Worm (Caenorhabditis elegans): ENCODE data around the gene grl-21.

Gene grl-21

ce11 chrIV:10701866-10702458 is 35.3 kb upstream of the grl-21 start:
- no peak for TF ChIP-seq hmbx-1 (tag; optimal IDR thresholded peaks at IDR 0.05)
- TF ChIP-seq B0310.2 (tag; optimal IDR thresholded peaks at IDR 0.05): no peak
- TF ChIP-seq pes-1 (GFP tag; IDR thresholded peaks at IDR 0.05): no peak
- TF ChIP-seq aly-1 (tag; optimal IDR thresholded peaks at IDR 0.05): no peak
- no peak for TF ChIP-seq tra-4 (tag; optimal IDR thresholded peaks at IDR 0.05)
- TF ChIP-seq scrt-1 (GFP tag; IDR thresholded peaks at IDR 0.05): no peak
- no peak for TF ChIP-seq hmg-4 (GFP tag; optimal IDR thresholded peaks at IDR 0.05)
- TF ChIP-seq tbx-37 (GFP tag; conservative IDR thresholded peaks at IDR 0.05): no peak

- no peak for TF ChIP-seq hnd-1 (tag; optimal IDR thresholded peaks at IDR 0.05)
- no peak for TF ChIP-seq ceh-13 (GFP tag; optimal IDR thresholded peaks at IDR 0.05)
- no peak for TF ChIP-seq ama-1 (optimal IDR thresholded peaks at IDR 0.05)
- no peak for TF ChIP-seq pes-1 (GFP tag; IDR thresholded peaks at IDR 0.05)
- TF ChIP-seq tbx-37 (GFP tag; conservative IDR thresholded peaks at IDR 0.05): no peak
- TF ChIP-seq tbx-11 (GFP tag; IDR thresholded peaks at IDR 0.05): no peak
- TF ChIP-seq B0310.2 (tag; optimal IDR thresholded peaks at IDR 0.05): no peak
- no peak for TF ChIP-seq ceh-36 (tag; optimal IDR thresholded peaks at IDR 0.05)
- no peak for TF ChIP-seq aly-1 (tag; optimal IDR thresholded peaks at IDR 0.05)
- no peak for TF ChIP-seq ets-7 (tag; optimal IDR thresholded peaks at IDR 0.05)
Observed at ce11 chrIV:10705176-10705575, 32.1 kb upstream of the grl-21 start, which contains the start of gene R102.10. Gene R102.10 (plus strand): TSS chrIV:10705476.

ce11 chrIV:10706090-10706489 is 31.2 kb upstream of the grl-21 start, which contains the start of gene R102.6:
Gene R102.6 (minus strand): TSS chrIV:10706190.
- TF ChIP-seq scrt-1 (GFP tag; IDR thresholded peaks at IDR 0.05) (no peak), flt-1 (GFP tag; IDR thresholded peaks at IDR 0.05) (no peak), F13C5.2 (tag; optimal IDR thresholded peaks at IDR 0.05) (no peak), ceh-36 (tag; optimal IDR thresholded peaks at IDR 0.05) (no peak), hmbx-1 (tag; optimal IDR thresholded peaks at IDR 0.05) (no peak), ceh-13 (GFP tag; optimal IDR thresholded peaks at IDR 0.05) (no peak), pes-1 (GFP tag; IDR thresholded peaks at IDR 0.05) (no peak), B0310.2 (tag; optimal IDR thresholded peaks at IDR 0.05) (no peak), ets-7 (tag; optimal IDR thresholded peaks at IDR 0.05) (no peak), hnd-1 (tag; optimal IDR thresholded peaks at IDR 0.05) (no peak)

- TF ChIP-seq B0310.2 (tag; optimal IDR thresholded peaks at IDR 0.05) (no peak), hmbx-1 (tag; optimal IDR thresholded peaks at IDR 0.05) (no peak), ceh-36 (tag; optimal IDR thresholded peaks at IDR 0.05) (no peak), aly-1 (tag; optimal IDR thresholded peaks at IDR 0.05) (no peak), F13C5.2 (tag; optimal IDR thresholded peaks at IDR 0.05) (no peak), hnd-1 (tag; optimal IDR thresholded peaks at IDR 0.05) (no peak), scrt-1 (GFP tag; IDR thresholded peaks at IDR 0.05) (no peak), pes-1 (GFP tag; IDR thresholded peaks at IDR 0.05) (no peak), flt-1 (GFP tag; IDR thresholded peaks at IDR 0.05) (no peak), sea-1 (GFP tag; conservative IDR thresholded peaks at IDR 0.05) (no peak), tbx-37 (GFP tag; conservative IDR thresholded peaks at IDR 0.05) (no peak), tra-4 (tag; optimal IDR thresholded peaks at IDR 0.05) (no peak), tbx-11 (GFP tag; IDR thresholded peaks at IDR 0.05) (no peak), hmg-4 (GFP tag; optimal IDR thresholded peaks at IDR 0.05) (no peak), ama-1 (optimal IDR thresholded peaks at IDR 0.05) (no peak), ceh-13 (GFP tag; optimal IDR thresholded peaks at IDR 0.05) (no peak), ets-7 (tag; optimal IDR thresholded peaks at IDR 0.05) (no peak)
Observed at ce11 chrIV:10711729-10712128, 25.5 kb upstream of the grl-21 start, which contains the start of gene glb-21. Gene glb-21 (minus strand): TSS chrIV:10711794.

ce11 chrIV:10714594-10714993 is 22.7 kb upstream of the grl-21 start:
- TF ChIP-seq flt-1 (GFP tag; IDR thresholded peaks at IDR 0.05) (no peak), tbx-11 (GFP tag; IDR thresholded peaks at IDR 0.05) (no peak), hmg-4 (GFP tag; optimal IDR thresholded peaks at IDR 0.05) (no peak), aly-1 (tag; optimal IDR thresholded peaks at IDR 0.05) (no peak), scrt-1 (GFP tag; IDR thresholded peaks at IDR 0.05) (no peak), ceh-13 (GFP tag; optimal IDR thresholded peaks at IDR 0.05) (no peak), tbx-37 (GFP tag; conservative IDR thresholded peaks at IDR 0.05) (no peak), sea-1 (GFP tag; conservative IDR thresholded peaks at IDR 0.05) (no peak), ets-7 (tag; optimal IDR thresholded peaks at IDR 0.05) (no peak), tra-4 (tag; optimal IDR thresholded peaks at IDR 0.05) (no peak), pes-1 (GFP tag; IDR thresholded peaks at IDR 0.05) (no peak), hmbx-1 (tag; optimal IDR thresholded peaks at IDR 0.05) (no peak), B0310.2 (tag; optimal IDR thresholded peaks at IDR 0.05) (no peak), ceh-36 (tag; optimal IDR thresholded peaks at IDR 0.05) (no peak), hnd-1 (tag; optimal IDR thresholded peaks at IDR 0.05) (no peak), ama-1 (optimal IDR thresholded peaks at IDR 0.05) (no peak)

ce11 chrIV:10716348-10716747 is 20.9 kb upstream of the grl-21 start, which contains the start of gene ncx-3:
Gene ncx-3 (plus strand): TSS chrIV:10716648.
- no peak for TF ChIP-seq tbx-11 (GFP tag; IDR thresholded peaks at IDR 0.05)
- TF ChIP-seq tbx-37 (GFP tag; conservative IDR thresholded peaks at IDR 0.05): no peak
- no peak for TF ChIP-seq hmbx-1 (tag; optimal IDR thresholded peaks at IDR 0.05)
- TF ChIP-seq sea-1 (GFP tag; conservative IDR thresholded peaks at IDR 0.05): no peak
- no peak for TF ChIP-seq ceh-13 (GFP tag; optimal IDR thresholded peaks at IDR 0.05)
- no peak for TF ChIP-seq ama-1 (optimal IDR thresholded peaks at IDR 0.05)
- TF ChIP-seq B0310.2 (tag; optimal IDR thresholded peaks at IDR 0.05): no peak
- TF ChIP-seq scrt-1 (GFP tag; IDR thresholded peaks at IDR 0.05): no peak
- TF ChIP-seq flt-1 (GFP tag; IDR thresholded peaks at IDR 0.05): no peak
- no peak for TF ChIP-seq aly-1 (tag; optimal IDR thresholded peaks at IDR 0.05)
- TF ChIP-seq hnd-1 (tag; optimal IDR thresholded peaks at IDR 0.05): no peak
- TF ChIP-seq tra-4 (tag; optimal IDR thresholded peaks at IDR 0.05): no peak
- no peak for TF ChIP-seq hmg-4 (GFP tag; optimal IDR thresholded peaks at IDR 0.05)
- no peak for TF ChIP-seq ceh-36 (tag; optimal IDR thresholded peaks at IDR 0.05)
- TF ChIP-seq pes-1 (GFP tag; IDR thresholded peaks at IDR 0.05): no peak

DNA sequence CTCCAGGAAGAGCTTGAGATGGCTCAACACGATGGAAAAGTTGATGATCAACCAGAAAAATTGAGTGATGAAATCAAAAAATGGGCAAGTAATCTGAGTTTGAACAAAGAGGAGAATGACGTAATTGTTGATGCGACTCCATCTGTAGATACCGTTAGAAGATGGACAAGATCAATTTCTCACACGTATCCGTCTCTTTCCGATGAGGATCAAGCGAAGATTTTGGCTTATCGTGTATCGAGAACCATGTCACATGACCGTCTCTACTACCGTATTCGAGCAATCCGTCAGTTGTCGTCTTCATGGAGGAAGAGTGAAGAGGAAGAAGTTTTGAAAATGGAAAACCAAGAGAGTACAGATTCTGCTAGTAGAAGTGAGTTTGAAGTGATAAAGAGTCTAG is 19.2 kb upstream of the grl-21 start:
- TF ChIP-seq B0310.2 (tag; optimal IDR thresholded peaks at IDR 0.05): no peak
- no peak for TF ChIP-seq tbx-37 (GFP tag; conservative IDR thresholded peaks at IDR 0.05)
- TF ChIP-seq flt-1 (GFP tag; IDR thresholded peaks at IDR 0.05): no peak
- TF ChIP-seq sea-1 (GFP tag; conservative IDR thresholded peaks at IDR 0.05): no peak
- TF ChIP-seq ceh-13 (GFP tag; optimal IDR thresholded peaks at IDR 0.05): no peak
- no peak for TF ChIP-seq hmg-4 (GFP tag; optimal IDR thresholded peaks at IDR 0.05)
- no peak for TF ChIP-seq ama-1 (optimal IDR thresholded peaks at IDR 0.05)
- no peak for TF ChIP-seq tbx-11 (GFP tag; IDR thresholded peaks at IDR 0.05)
- TF ChIP-seq aly-1 (tag; optimal IDR thresholded peaks at IDR 0.05): no peak
- no peak for TF ChIP-seq pes-1 (GFP tag; IDR thresholded peaks at IDR 0.05)
- TF ChIP-seq tra-4 (tag; optimal IDR thresholded peaks at IDR 0.05): no peak
- no peak for TF ChIP-seq hmbx-1 (tag; optimal IDR thresholded peaks at IDR 0.05)
- no peak for TF ChIP-seq scrt-1 (GFP tag; IDR thresholded peaks at IDR 0.05)
- TF ChIP-seq ets-7 (tag; optimal IDR thresholded peaks at IDR 0.05): no peak
- TF ChIP-seq F13C5.2 (tag; optimal IDR thresholded peaks at IDR 0.05): no peak
